Worm (Caenorhabditis elegans) whole organism, mixed stage, embryonic: ENCODE results near the gene dnj-10.

Experiments
- flh-1 ChIP-seq: fragments of 200-800 bp; sonication (Bioruptor generic); optimal IDR thresholded peaks from 2 replicates; lab custom pipeline; 2018; ENCODE audit warnings: mild to moderate bottlenecking, missing genetic modification characterization, moderate library complexity, missing compliant biosample characterization
- ztf-11 ChIP-seq: fragments of 150-350 bp; optimal IDR thresholded peaks from 2 replicates; lab custom pipeline; 2014; ENCODE audit warnings: missing biosample characterization, missing genetic modification characterization

ce11 chrIII:8652922-8653321, 22.0 kb downstream of the dnj-10 start:
- TF ChIP-seq flh-1 (GFP tag; lab: Kevin White, UChicago): no peak
- peak; percentile 6 for TF ChIP-seq ztf-11 (tag; lab: Kevin White, UChicago)
